Fruit fly (Drosophila melanogaster) whole organism, pupa: Measurements from ENCODE around the gene Cpr64Ab.

ENCODE experiments used
- CG15710 ChIP-seq: fragments of 200-800 bp; sonication (Bioruptor generic); optimal IDR thresholded peaks from 2 replicates; lab custom pipeline; 2018; ENCODE audit warnings: missing biosample characterization, mild to moderate bottlenecking, missing genetic modification characterization, moderate library complexity
- CG32121 ChIP-seq: fragments of 200-800 bp; sonication (Bioruptor generic); IDR thresholded peaks from 2 replicates; pipeline ENCODE4 v1.3.6; 2022; ENCODE audit warnings: missing biosample characterization, missing genetic modification characterization
- CG8301 ChIP-seq: fragments of 200-800 bp; sonication (Bioruptor generic); optimal IDR thresholded peaks from 2 replicates; lab custom pipeline; 2018; ENCODE audit warnings: missing biosample characterization, mild to moderate bottlenecking, missing genetic modification characterization
- gl ChIP-seq: fragments of 200-800 bp; sonication (Bioruptor generic); optimal IDR thresholded peaks from 2 replicates; lab custom pipeline; 2018; ENCODE audit warnings: missing biosample characterization, mild to moderate bottlenecking, missing genetic modification characterization

- TF ChIP-seq CG32121 (GFP tag; lab: Robert Waterston, UW) (no peak), gl (tag; lab: Kevin White, UChicago) (no peak), CG8301 (tag; lab: Kevin White, UChicago) (no peak), CG15710 (tag; lab: Kevin White, UChicago) (no peak)
Measured at dm6 chr3L:4232227-4232626, 20.9 kb upstream of the Cpr64Ab start.
